Worm (Caenorhabditis elegans) whole organism, L4 larva: ENCODE results near the gene gei-8.
A peak's percentile ranks its signal among the peaks of the same experiment; 100 is the strongest.

Experiments
- F26F4.8 ChIP-seq: fragments of 200-800 bp; sonication (Bioruptor generic); conservative IDR thresholded peaks from 2 replicates; pipeline ENCODE4 v1.3.6; 2022; ENCODE audit warnings: missing genetic modification characterization, missing compliant biosample characterization
- F44E2.7 ChIP-seq: fragments of 200-800 bp; sonication (Bioruptor generic); IDR thresholded peaks from 2 replicates; pipeline ENCODE4 v2.1.2; 2022; ENCODE audit warnings: missing genetic modification characterization, missing compliant biosample characterization
- R02D3.7 ChIP-seq: fragments of 150-350 bp; sonication (generic microtip); optimal IDR thresholded peaks from 3 replicates; lab custom pipeline; 2014; ENCODE audit warnings: missing biosample characterization, missing genetic modification characterization
- T20F7.1 ChIP-seq: fragments of 200-800 bp; sonication (Bioruptor generic); optimal IDR thresholded peaks from 2 replicates; lab custom pipeline; 2018; ENCODE audit warnings: mild to moderate bottlenecking, missing genetic modification characterization, missing compliant biosample characterization
- T26A8.4 ChIP-seq: fragments of 200-800 bp; sonication (Bioruptor generic); IDR thresholded peaks from 2 replicates; pipeline ENCODE4 v1.3.6; 2022; ENCODE audit warnings: missing genetic modification characterization, missing compliant biosample characterization
- Y105C5A.15 ChIP-seq: fragments of 200-800 bp; sonication (Bioruptor generic); IDR thresholded peaks from 2 replicates; pipeline ENCODE4 v1.3.6; 2022; ENCODE audit warnings: missing genetic modification characterization, missing compliant biosample characterization
- Y48G9A.11 ChIP-seq: fragments of 200-800 bp; sonication (Bioruptor generic); IDR thresholded peaks from 2 replicates; pipeline ENCODE4 v1.3.6; 2022; ENCODE audit warnings: missing genetic modification reagents, missing genetic modification characterization, missing compliant biosample characterization
- aha-1 ChIP-seq: fragments of 150-350 bp; peaks from one replicate; lab custom pipeline; 2014; ENCODE audit warnings: missing biosample characterization, missing genetic modification characterization
- arid-1 ChIP-seq: fragments of 200-800 bp; sonication (Bioruptor generic); conservative IDR thresholded peaks from 2 replicates; pipeline ENCODE4 v1.3.6; 2022; ENCODE audit warnings: missing genetic modification reagents, missing genetic modification characterization, missing compliant biosample characterization
- ceh-44 ChIP-seq: fragments of 200-800 bp; sonication (Bioruptor generic); IDR thresholded peaks from 2 replicates; pipeline ENCODE4 v1.3.6; 2022; ENCODE audit warnings: missing genetic modification reagents, missing genetic modification characterization, missing compliant biosample characterization
- ceh-62 ChIP-seq: sonication (generic microtip); optimal IDR thresholded peaks from 2 replicates; lab custom pipeline; 2017; ENCODE audit warnings: missing biosample characterization, missing genetic modification characterization
- ceh-82 ChIP-seq: sonication (generic microtip); optimal IDR thresholded peaks from 2 replicates; lab custom pipeline; 2017; ENCODE audit warnings: missing biosample characterization, missing genetic modification characterization
- ces-1 ChIP-seq: fragments of 150-350 bp; sonication (generic microtip); optimal IDR thresholded peaks from 4 replicates; lab custom pipeline; 2014; ENCODE audit warnings: missing biosample characterization, missing genetic modification reagents, missing genetic modification characterization
- cey-2 ChIP-seq: sonication (generic microtip); optimal IDR thresholded peaks from 3 replicates; lab custom pipeline; 2017; ENCODE audit warnings: missing genetic modification characterization, mild to moderate bottlenecking, missing compliant biosample characterization, antibody characterized with exemption, borderline replicate concordance; ENCODE audit not compliant: insufficient read depth
- ctbp-1 ChIP-seq: fragments of 200-800 bp; sonication (Bioruptor generic); IDR thresholded peaks from 2 replicates; pipeline ENCODE4 v1.3.6; 2022; ENCODE audit warnings: missing genetic modification reagents, missing genetic modification characterization, missing compliant biosample characterization
- daf-8 ChIP-seq: fragments of 200-800 bp; sonication (Bioruptor generic); IDR thresholded peaks from 2 replicates; pipeline ENCODE4 v1.3.6; 2022; ENCODE audit warnings: missing genetic modification characterization, missing compliant biosample characterization
- dmd-9 ChIP-seq: fragments of 200-800 bp; sonication (Bioruptor generic); IDR thresholded peaks from 2 replicates; pipeline ENCODE4 v1.3.6; 2022; ENCODE audit warnings: missing genetic modification reagents, missing genetic modification characterization, missing compliant biosample characterization
- duxl-1 ChIP-seq: sonication (generic microtip); optimal IDR thresholded peaks from 2 replicates; lab custom pipeline; 2016; ENCODE audit warnings: mild to moderate bottlenecking, missing genetic modification characterization, moderate library complexity, missing compliant biosample characterization; ENCODE audit not compliant: poor library complexity
- egl-27 ChIP-seq: sonication (generic microtip); optimal IDR thresholded peaks from 3 replicates; lab custom pipeline; 2017; ENCODE audit warnings: missing biosample characterization, missing genetic modification reagents, missing genetic modification characterization
- fkh-10 ChIP-seq: fragments of 150-350 bp; optimal IDR thresholded peaks from 2 replicates; lab custom pipeline; 2014; ENCODE audit warnings: missing biosample characterization, missing genetic modification reagents, missing genetic modification characterization
- gei-8 ChIP-seq: fragments of 200-800 bp; sonication (Bioruptor generic); optimal IDR thresholded peaks from 2 replicates; lab custom pipeline; 2018; ENCODE audit warnings: mild to moderate bottlenecking, missing genetic modification characterization, missing compliant biosample characterization
- hlh-30 ChIP-seq: sonication (generic microtip); optimal IDR thresholded peaks from 2 replicates; lab custom pipeline; 2017; ENCODE audit warnings: antibody characterized with exemption, mild to moderate bottlenecking, missing genetic modification characterization, missing compliant biosample characterization; ENCODE audit not compliant: insufficient read depth
- lin-38 ChIP-seq: fragments of 200-800 bp; sonication (Bioruptor generic); IDR thresholded peaks from 2 replicates; pipeline ENCODE4 v1.3.6; 2022; ENCODE audit warnings: missing genetic modification reagents, missing genetic modification characterization, missing compliant biosample characterization
- lsy-2 ChIP-seq, 2 experiments: fragments of 150-350 bp in 1 of 2; sonication (generic microtip) in 1 of 2; optimal IDR thresholded peaks; 2 replicates each; lab custom pipeline; 2014 to 2017; ENCODE audit warnings: missing biosample characterization in 2 of 2, missing genetic modification characterization in 2 of 2
- mdt-29 ChIP-seq: fragments of 200-800 bp; sonication (Bioruptor generic); IDR thresholded peaks from 2 replicates; pipeline ENCODE4 v1.3.6; 2022; ENCODE audit warnings: missing genetic modification reagents, missing genetic modification characterization, missing compliant biosample characterization
- mep-1 ChIP-seq: fragments of 150-350 bp; sonication (generic microtip); optimal IDR thresholded peaks from 3 replicates; lab custom pipeline; 2014; ENCODE audit warnings: missing biosample characterization, missing genetic modification characterization
- mes-2 ChIP-seq: sonication (generic microtip); optimal IDR thresholded peaks from 2 replicates; lab custom pipeline; 2016; ENCODE audit warnings: missing genotype, mild to moderate bottlenecking, missing genetic modification characterization, missing compliant biosample characterization; ENCODE audit not compliant: poor library complexity, severe bottlenecking
- mxl-2 ChIP-seq: fragments of 200-800 bp; sonication (Bioruptor generic); conservative IDR thresholded peaks from 2 replicates; pipeline ENCODE4 v1.3.6; 2022; ENCODE audit warnings: missing genetic modification reagents, missing genetic modification characterization, missing compliant biosample characterization
- mxl-3 ChIP-seq: fragments of 200-800 bp; sonication (Bioruptor generic); optimal IDR thresholded peaks from 2 replicates; lab custom pipeline; 2018; ENCODE audit warnings: mild to moderate bottlenecking, missing genetic modification characterization, missing compliant biosample characterization
- nhr-10 ChIP-seq: fragments of 150-350 bp; optimal IDR thresholded peaks from 2 replicates; lab custom pipeline; 2014; ENCODE audit warnings: missing biosample characterization, missing genetic modification characterization
- nhr-102 ChIP-seq: sonication (generic microtip); optimal IDR thresholded peaks from 2 replicates; lab custom pipeline; 2016; ENCODE audit warnings: mild to moderate bottlenecking, missing genetic modification characterization, moderate library complexity, missing compliant biosample characterization
- nhr-111 ChIP-seq: fragments of 200-800 bp; sonication (Bioruptor generic); optimal IDR thresholded peaks from 2 replicates; lab custom pipeline; 2018; ENCODE audit warnings: mild to moderate bottlenecking, missing genetic modification characterization, missing compliant biosample characterization
- nhr-42 ChIP-seq: fragments of 200-800 bp; sonication (Bioruptor generic); IDR thresholded peaks from 2 replicates; pipeline ENCODE4 v1.3.6; 2022; ENCODE audit warnings: missing genetic modification characterization, missing compliant biosample characterization
- pha-4 ChIP-seq, 2 experiments: fragments of 150-350 bp in 1 of 2; fragments of 200-800 bp in 1 of 2; sonication (Bioruptor generic) in 1 of 2; IDR thresholded peaks in 1 of 2; optimal IDR thresholded peaks in 1 of 2; 2 replicates each; pipeline versions ENCODE4 v1.3.6 to Lab custom; 2014 to 2022; ENCODE audit warnings: missing genetic modification characterization in 2 of 2, missing genetic modification reagents in 2 of 2, missing biosample characterization in 1 of 2, missing compliant biosample characterization in 1 of 2
- php-3 ChIP-seq: fragments of 200-800 bp; sonication (Bioruptor generic); IDR thresholded peaks from 2 replicates; pipeline ENCODE4 v1.3.6; 2022; ENCODE audit warnings: missing genetic modification reagents, missing genetic modification characterization, missing compliant biosample characterization
- pqm-1 ChIP-seq: sonication (generic microtip); optimal IDR thresholded peaks from 2 replicates; lab custom pipeline; 2017; ENCODE audit warnings: missing biosample characterization, missing genetic modification characterization
- rbr-2 ChIP-seq: sonication (generic microtip); optimal IDR thresholded peaks from 2 replicates; lab custom pipeline; 2016; ENCODE audit warnings: missing genotype, missing genetic modification characterization, missing compliant biosample characterization
- sdz-12 ChIP-seq: fragments of 200-800 bp; sonication (Bioruptor generic); optimal IDR thresholded peaks from 2 replicates; lab custom pipeline; 2018; ENCODE audit warnings: mild to moderate bottlenecking, missing genetic modification characterization, missing compliant biosample characterization
- set-16 ChIP-seq: fragments of 200-800 bp; sonication (Bioruptor generic); IDR thresholded peaks from 2 replicates; pipeline ENCODE4 v1.3.6; 2022; ENCODE audit warnings: missing genetic modification reagents, missing genetic modification characterization, missing compliant biosample characterization
- spr-1 ChIP-seq: sonication (generic microtip); optimal IDR thresholded peaks from 2 replicates; lab custom pipeline; 2016; ENCODE audit warnings: mild to moderate bottlenecking, missing genetic modification characterization, missing compliant biosample characterization
- spr-3 ChIP-seq: fragments of 200-800 bp; sonication (Bioruptor generic); optimal IDR thresholded peaks from 2 replicates; lab custom pipeline; 2018; ENCODE audit warnings: mild to moderate bottlenecking, missing genetic modification characterization, missing compliant biosample characterization
- tra-1 ChIP-seq: fragments of 200-800 bp; sonication (Bioruptor generic); IDR thresholded peaks from 2 replicates; pipeline ENCODE4 v1.3.6; 2022; ENCODE audit warnings: missing genetic modification reagents, missing genetic modification characterization, missing compliant biosample characterization
- unc-62 ChIP-seq, 3 experiments: fragments of 150-350 bp in 1 of 3; sonication (generic microtip); optimal IDR thresholded peaks in 2 of 3; peaks in 1 of 3; 1 replicate in 1 of 3; 2 replicates in 2 of 3; lab custom pipeline; 2014 to 2017; ENCODE audit warnings: missing biosample characterization in 3 of 3, missing genetic modification characterization in 3 of 3, missing genetic modification reagents in 3 of 3, missing genotype in 1 of 3
- zag-1 ChIP-seq: fragments of 150-350 bp; optimal IDR thresholded peaks from 2 replicates; lab custom pipeline; 2014; ENCODE audit warnings: missing biosample characterization, missing genetic modification characterization
- zip-2 ChIP-seq: fragments of 150-350 bp; optimal IDR thresholded peaks from 2 replicates; lab custom pipeline; 2014; ENCODE audit warnings: missing biosample characterization, missing genetic modification characterization

The gei-8 gene

DNA sequence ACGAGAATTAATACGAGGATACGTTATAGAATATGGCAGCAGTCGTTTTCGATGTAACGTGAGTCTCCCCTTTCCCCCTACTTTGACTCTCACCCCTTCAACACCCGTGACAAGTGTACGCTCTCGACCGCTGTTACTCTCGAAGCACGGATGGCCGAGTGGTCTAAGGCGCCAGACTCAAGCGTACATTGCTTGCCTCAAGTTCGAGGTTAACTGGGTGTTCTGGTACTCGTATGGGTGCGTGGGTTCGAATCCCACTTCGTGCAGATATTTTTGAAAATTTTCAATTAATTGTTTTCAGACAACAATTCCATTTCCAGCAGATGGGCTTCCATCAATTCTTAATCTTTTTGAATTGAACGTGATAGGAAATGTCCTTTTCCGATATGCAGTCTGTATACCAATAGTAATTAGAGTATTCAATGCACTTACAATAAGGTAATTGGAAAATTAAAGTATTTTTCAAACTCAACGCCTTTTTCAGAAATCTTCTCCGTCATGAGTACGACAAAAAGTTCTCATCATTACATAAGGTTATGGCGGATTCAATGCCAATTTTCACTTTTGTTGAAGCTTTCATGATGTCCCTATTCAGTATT lies 11.5 kb downstream of the gei-8 start (continued):
- TF ChIP-seq zip-2 (tag; lab: Kevin White, UChicago) = no peak
- TF ChIP-seq mes-2 = peak; percentile 86
- no peak for TF ChIP-seq ces-1 (GFP tag; lab: Kevin White, UChicago)
- TF ChIP-seq mxl-3 (GFP tag; lab: Kevin White, UChicago) = peak; percentile 70
- TF ChIP-seq nhr-42 (GFP tag; lab: Robert Waterston, UW) = peak; percentile 71
- peak; percentile 80; the same call in 1 of the 2 replicates for TF ChIP-seq F44E2.7 (GFP tag; lab: Robert Waterston, UW)
- TF ChIP-seq duxl-1 = peak; percentile 82
- TF ChIP-seq zag-1 (tag; lab: Kevin White, UChicago) = no peak
- TF ChIP-seq R02D3.7 (tag; lab: Kevin White, UChicago) = no peak
- peak; percentile 27 for TF ChIP-seq nhr-111 (GFP tag; lab: Kevin White, UChicago)
- TF ChIP-seq sdz-12 (GFP tag; lab: Kevin White, UChicago) = peak; percentile 53

DNA sequence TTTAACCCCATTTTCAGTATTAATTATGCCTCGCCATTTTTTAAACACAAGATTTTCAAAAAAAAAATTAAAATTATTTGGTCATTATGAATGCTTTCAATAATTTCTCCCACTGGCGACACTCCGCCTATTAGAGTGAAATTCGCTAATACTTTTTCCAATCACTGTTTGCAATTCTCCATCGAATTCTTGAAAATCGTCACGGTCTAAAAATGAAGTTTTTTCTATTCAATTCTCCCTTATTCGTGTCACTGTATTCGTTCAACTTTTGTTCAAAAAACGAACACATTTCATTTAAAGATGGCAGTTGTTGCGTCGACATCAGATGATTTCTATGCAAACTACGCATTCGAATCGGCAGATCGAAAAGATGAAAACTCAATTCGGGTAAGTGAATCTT lies 12.5 kb downstream of the gei-8 start, which contains the start of gene C14B9.3:
C14B9.3 (plus strand) TSS at position 301 of the 400 bp plus-strand sequence.
- no peak for TF ChIP-seq tra-1 (GFP tag; lab: Robert Waterston, UW)
- no peak for TF ChIP-seq cey-2 (tag; lab: Kevin White, UChicago)
- no peak for TF ChIP-seq php-3 (GFP tag; lab: Robert Waterston, UW)
- TF ChIP-seq ceh-44 (GFP tag; lab: Robert Waterston, UW) = no peak
- no peak for TF ChIP-seq Y105C5A.15 (GFP tag; lab: Robert Waterston, UW)
- TF ChIP-seq F26F4.8 (GFP tag; lab: Robert Waterston, UW) = no peak
- TF ChIP-seq T20F7.1 (GFP tag; lab: Kevin White, UChicago) = no peak
- TF ChIP-seq mxl-2 = no peak
- no peak for TF ChIP-seq daf-8
- TF ChIP-seq duxl-1 = no peak
- TF ChIP-seq rbr-2 (tag; lab: Kevin White, UChicago) = no peak
- no peak for TF ChIP-seq dmd-9
- no peak for TF ChIP-seq sdz-12 (GFP tag; lab: Kevin White, UChicago)
- no peak for TF ChIP-seq ceh-82 (tag; lab: Kevin White, UChicago)
- TF ChIP-seq T26A8.4 (GFP tag; lab: Robert Waterston, UW) = no peak
- TF ChIP-seq nhr-102 (tag; lab: Kevin White, UChicago) = no peak

DNA sequence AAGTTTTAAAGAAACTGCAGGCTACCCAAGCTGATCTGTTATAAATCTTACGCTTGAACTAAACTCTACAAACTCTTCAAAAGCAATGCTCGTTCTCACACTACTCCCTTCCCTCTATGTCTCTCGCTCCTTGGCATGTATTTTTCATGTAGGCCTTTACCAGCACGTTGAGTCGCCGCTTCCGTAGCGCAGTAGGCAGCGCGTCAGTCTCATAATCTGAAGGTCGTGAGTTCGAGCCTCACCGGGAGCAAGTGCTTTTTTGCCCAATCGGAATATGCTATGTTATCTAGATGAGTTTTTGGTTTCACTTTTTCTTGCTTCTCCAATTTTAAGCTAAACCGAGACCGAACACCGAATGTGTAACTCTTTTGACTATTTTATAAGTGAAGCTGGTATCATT lies 14.6 kb downstream of the gei-8 start:
- peak; percentile 68; the same call in 1 of the 2 replicates for TF ChIP-seq dmd-9
- TF ChIP-seq mes-2 = peak; percentile 82
- peak; percentile 42 for TF ChIP-seq gei-8 (GFP tag; lab: Kevin White, UChicago)
- TF ChIP-seq duxl-1 = no peak
- TF ChIP-seq mdt-29 (GFP tag; lab: Robert Waterston, UW) = no peak
- TF ChIP-seq aha-1 = peak; percentile 77
- peak; percentile 64 for TF ChIP-seq ctbp-1 (GFP tag; lab: Robert Waterston, UW)
- TF ChIP-seq ceh-62 (tag; lab: Kevin White, UChicago) = no peak
- peak; percentile 67 for TF ChIP-seq lin-38 (GFP tag; lab: Robert Waterston, UW)
- TF ChIP-seq pqm-1 (tag; lab: Kevin White, UChicago) = no peak
- peak; percentile 15 for TF ChIP-seq mep-1
- no peak for TF ChIP-seq spr-1 (tag; lab: Kevin White, UChicago)
- TF ChIP-seq spr-3 (GFP tag; lab: Kevin White, UChicago) = peak; percentile 18
- peak; percentile 42; the same call in 1 of the 2 replicates for TF ChIP-seq pha-4 (GFP tag; IDR thresholded peaks at IDR 0.05; lab: Robert Waterston, UW)
- no peak for TF ChIP-seq pha-4 (tag; optimal IDR thresholded peaks at IDR 0.05; lab: Kevin White, UChicago)
- TF ChIP-seq Y48G9A.11 (GFP tag; lab: Robert Waterston, UW) = peak; percentile 64; the same call in 1 of the 2 replicates
- peak in 1 of 2 experiments; percentile 56 for TF ChIP-seq lsy-2 (tag; optimal IDR thresholded peaks at IDR 0.05; lab: Kevin White, UChicago)
- TF ChIP-seq unc-62 (GFP tag; optimal IDR thresholded peaks at IDR 0.05 in 1 of 2; lab: Kevin White, UChicago) = no peak
- no peak for TF ChIP-seq unc-62 (tag; optimal IDR thresholded peaks at IDR 0.05; lab: Kevin White, UChicago)
- no peak for TF ChIP-seq egl-27 (tag; lab: Kevin White, UChicago)
- no peak for TF ChIP-seq nhr-10 (tag; lab: Kevin White, UChicago)
- peak; percentile 25; the same call in 1 of the 2 replicates for TF ChIP-seq set-16
- peak; percentile 9 for TF ChIP-seq fkh-10
- peak; percentile 54; the same call in 1 of the 2 replicates for TF ChIP-seq arid-1 (GFP tag; lab: Robert Waterston, UW)
- peak; percentile 18 for TF ChIP-seq hlh-30 (tag; lab: Kevin White, UChicago)
